Worm (Caenorhabditis elegans) whole organism, L1 larva: Measurements from ENCODE around the gene Y37E11AL.12.

ENCODE experiments used
- C16A3.4 ChIP-seq: fragments of 150-350 bp; optimal IDR thresholded peaks from 2 replicates; lab custom pipeline; 2014; ENCODE audit warnings: missing biosample characterization, missing genetic modification characterization
- C34B4.2 ChIP-seq: sonication (generic microtip); optimal IDR thresholded peaks from 2 replicates; lab custom pipeline; 2017; ENCODE audit warnings: mild to moderate bottlenecking, missing genetic modification characterization, missing compliant biosample characterization
- F16B12.6 ChIP-seq: fragments of 150-350 bp; optimal IDR thresholded peaks from 2 replicates; lab custom pipeline; 2014; ENCODE audit warnings: missing biosample characterization, missing genetic modification characterization
- aha-1 ChIP-seq: fragments of 150-350 bp; optimal IDR thresholded peaks from 2 replicates; lab custom pipeline; 2014; ENCODE audit warnings: missing biosample characterization, missing genetic modification characterization
- alr-1 ChIP-seq: fragments of 200-800 bp; sonication (Bioruptor generic); optimal IDR thresholded peaks from 2 replicates; lab custom pipeline; 2018; ENCODE audit warnings: borderline replicate concordance, mild to moderate bottlenecking, missing genetic modification characterization, missing compliant biosample characterization
- ceh-63 ChIP-seq: fragments of 200-800 bp; sonication (Bioruptor generic); optimal IDR thresholded peaks from 2 replicates; lab custom pipeline; 2018; ENCODE audit warnings: mild to moderate bottlenecking, missing genetic modification characterization, missing compliant biosample characterization
- ceh-8 ChIP-seq: fragments of 200-800 bp; sonication (Bioruptor generic); optimal IDR thresholded peaks from 2 replicates; lab custom pipeline; 2018; ENCODE audit warnings: mild to moderate bottlenecking, missing genetic modification characterization, moderate library complexity, missing compliant biosample characterization
- ceh-88 ChIP-seq: fragments of 200-800 bp; sonication (Bioruptor generic); IDR thresholded peaks from 2 replicates; pipeline ENCODE4 v1.3.6; 2022; ENCODE audit warnings: missing genetic modification characterization, missing compliant biosample characterization
- ces-1 ChIP-seq: fragments of 150-350 bp; optimal IDR thresholded peaks from 2 replicates; lab custom pipeline; 2014; ENCODE audit warnings: missing biosample characterization, missing genetic modification reagents, missing genetic modification characterization
- dsc-1 ChIP-seq: sonication (generic microtip); optimal IDR thresholded peaks from 2 replicates; lab custom pipeline; 2016; ENCODE audit warnings: mild to moderate bottlenecking, missing genetic modification characterization, missing compliant biosample characterization
- egl-13 ChIP-seq: sonication (generic microtip); optimal IDR thresholded peaks from 2 replicates; lab custom pipeline; 2016; ENCODE audit warnings: missing genotype, missing genetic modification reagents, missing genetic modification characterization, missing compliant biosample characterization
- egl-27 ChIP-seq, 2 experiments: fragments of 150-350 bp in 1 of 2; sonication (generic microtip); optimal IDR thresholded peaks; 3 replicates each; lab custom pipeline; 2017 to 2018; ENCODE audit warnings: missing biosample characterization in 2 of 2, missing genetic modification characterization in 2 of 2, missing genetic modification reagents in 2 of 2
- elt-2 ChIP-seq: sonication (generic microtip); optimal IDR thresholded peaks from 2 replicates; lab custom pipeline; 2016; ENCODE audit warnings: missing genetic modification characterization, mild to moderate bottlenecking, inconsistent platforms, missing compliant biosample characterization, missing genetic modification reagents
- fkh-10 ChIP-seq: sonication (generic microtip); optimal IDR thresholded peaks from 2 replicates; lab custom pipeline; 2017; ENCODE audit warnings: missing biosample characterization, missing genetic modification reagents, missing genetic modification characterization
- fkh-4 ChIP-seq: sonication (generic microtip); optimal IDR thresholded peaks from 2 replicates; lab custom pipeline; 2016; ENCODE audit warnings: missing compliant biosample characterization, missing genetic modification characterization, borderline replicate concordance
- fkh-8 ChIP-seq: sonication (generic microtip); optimal IDR thresholded peaks from 2 replicates; lab custom pipeline; 2016; ENCODE audit warnings: mild to moderate bottlenecking, missing genetic modification characterization, missing compliant biosample characterization
- fos-1 ChIP-seq: fragments of 150-350 bp; optimal IDR thresholded peaks from 2 replicates; lab custom pipeline; 2014; ENCODE audit warnings: missing biosample characterization, missing genetic modification characterization
- hlh-17 ChIP-seq: fragments of 200-800 bp; sonication (Bioruptor generic); optimal IDR thresholded peaks from 2 replicates; lab custom pipeline; 2018; ENCODE audit warnings: missing genetic modification characterization, mild to moderate bottlenecking, missing compliant biosample characterization, moderate library complexity, borderline replicate concordance
- hpl-2 ChIP-seq: fragments of 150-350 bp; optimal IDR thresholded peaks from 2 replicates; lab custom pipeline; 2014; ENCODE audit warnings: missing biosample characterization, missing genetic modification reagents, missing genetic modification characterization
- irx-1 ChIP-seq: sonication (generic microtip); optimal IDR thresholded peaks from 2 replicates; lab custom pipeline; 2016; ENCODE audit warnings: missing genetic modification characterization, missing compliant biosample characterization
- jun-1 ChIP-seq: fragments of 150-350 bp; optimal IDR thresholded peaks from 2 replicates; lab custom pipeline; 2014; ENCODE audit warnings: missing biosample characterization, missing genetic modification reagents, missing genetic modification characterization
- lin-13 ChIP-seq: fragments of 150-350 bp; optimal IDR thresholded peaks from 2 replicates; lab custom pipeline; 2014; ENCODE audit warnings: missing biosample characterization, missing genetic modification reagents, missing genetic modification characterization
- lin-35 ChIP-seq, 2 experiments: fragments of 150-350 bp; optimal IDR thresholded peaks; 2 replicates each; lab custom pipeline; 2014; ENCODE audit warnings: missing biosample characterization in 2 of 2, missing genetic modification characterization in 2 of 2, missing genetic modification reagents in 2 of 2
- lin-39 ChIP-seq: fragments of 150-350 bp; optimal IDR thresholded peaks from 2 replicates; lab custom pipeline; 2014; ENCODE audit warnings: missing biosample characterization, missing genetic modification reagents, missing genetic modification characterization
- lir-3 ChIP-seq: sonication (generic microtip); optimal IDR thresholded peaks from 2 replicates; lab custom pipeline; 2016; ENCODE audit warnings: mild to moderate bottlenecking, missing genetic modification characterization, moderate library complexity, missing compliant biosample characterization; ENCODE audit not compliant: poor library complexity
- lsy-2 ChIP-seq, 2 experiments: fragments of 150-350 bp; optimal IDR thresholded peaks; 2 replicates each; lab custom pipeline; 2014; ENCODE audit warnings: missing biosample characterization in 2 of 2, missing genetic modification characterization in 2 of 2
- mdl-1 ChIP-seq, 2 experiments: fragments of 150-350 bp; optimal IDR thresholded peaks; 2 replicates each; lab custom pipeline; 2014 to 2017; ENCODE audit warnings: missing biosample characterization in 2 of 2, missing genetic modification characterization in 2 of 2, inconsistent platforms in 1 of 2
- mef-2 ChIP-seq: fragments of 150-350 bp; optimal IDR thresholded peaks from 2 replicates; lab custom pipeline; 2014; ENCODE audit warnings: missing biosample characterization, missing genetic modification characterization
- nhr-11 ChIP-seq: fragments of 150-350 bp; optimal IDR thresholded peaks from 2 replicates; lab custom pipeline; 2014; ENCODE audit warnings: missing biosample characterization, missing genetic modification characterization
- nhr-12 ChIP-seq: sonication (generic microtip); optimal IDR thresholded peaks from 2 replicates; lab custom pipeline; 2017; ENCODE audit warnings: missing biosample characterization, missing genetic modification characterization
- nhr-19 ChIP-seq: fragments of 200-800 bp; sonication (Bioruptor generic); conservative IDR thresholded peaks from 2 replicates; pipeline ENCODE4 v1.3.6; 2022; ENCODE audit warnings: missing genetic modification characterization, missing compliant biosample characterization
- nhr-237 ChIP-seq: fragments of 150-350 bp; optimal IDR thresholded peaks from 2 replicates; lab custom pipeline; 2014; ENCODE audit warnings: missing biosample characterization, missing genetic modification characterization
- nhr-28 ChIP-seq: fragments of 150-350 bp; optimal IDR thresholded peaks from 2 replicates; lab custom pipeline; 2014; ENCODE audit warnings: missing biosample characterization, missing genetic modification characterization
- nhr-47 ChIP-seq: sonication (generic microtip); optimal IDR thresholded peaks from 2 replicates; lab custom pipeline; 2016; ENCODE audit warnings: mild to moderate bottlenecking, missing genetic modification characterization, moderate library complexity, missing compliant biosample characterization
- nhr-71 ChIP-seq: sonication (generic microtip); optimal IDR thresholded peaks from 2 replicates; lab custom pipeline; 2016; ENCODE audit warnings: mild to moderate bottlenecking, missing genetic modification characterization, moderate library complexity, missing compliant biosample characterization
- nhr-77 ChIP-seq: fragments of 150-350 bp; optimal IDR thresholded peaks from 2 replicates; lab custom pipeline; 2014; ENCODE audit warnings: missing biosample characterization, missing genetic modification characterization
- nhr-85 ChIP-seq: sonication (generic microtip); peaks from one replicate; lab custom pipeline; 2016; ENCODE audit warnings: missing genetic modification characterization, inconsistent platforms, missing compliant biosample characterization
- pag-3 ChIP-seq: sonication (generic microtip); optimal IDR thresholded peaks from 2 replicates; lab custom pipeline; 2017; ENCODE audit warnings: missing genetic modification characterization, mild to moderate bottlenecking, missing compliant biosample characterization, antibody characterized with exemption, borderline replicate concordance; ENCODE audit not compliant: insufficient read depth
- pax-3 ChIP-seq: fragments of 200-800 bp; sonication (Bioruptor generic); optimal IDR thresholded peaks from 2 replicates; lab custom pipeline; 2018; ENCODE audit warnings: mild to moderate bottlenecking, missing genetic modification characterization, moderate library complexity, missing compliant biosample characterization
- pqm-1 ChIP-seq: sonication (generic microtip); optimal IDR thresholded peaks from 3 replicates; lab custom pipeline; 2017; ENCODE audit warnings: missing biosample characterization, missing genetic modification characterization
- rnt-1 ChIP-seq: sonication (generic microtip); optimal IDR thresholded peaks from 2 replicates; lab custom pipeline; 2016; ENCODE audit warnings: mild to moderate bottlenecking, missing genetic modification characterization, moderate library complexity, missing compliant biosample characterization
- skn-1 ChIP-seq: fragments of 150-350 bp; optimal IDR thresholded peaks from 2 replicates; lab custom pipeline; 2014; ENCODE audit warnings: missing biosample characterization, missing genetic modification characterization
- sox-4 ChIP-seq: sonication (generic microtip); optimal IDR thresholded peaks from 2 replicates; lab custom pipeline; 2016; ENCODE audit warnings: missing genetic modification characterization, missing compliant biosample characterization
- sptf-1 ChIP-seq: fragments of 150-350 bp; optimal IDR thresholded peaks from 2 replicates; lab custom pipeline; 2014; ENCODE audit warnings: missing biosample characterization, missing genetic modification characterization
- sup-37 ChIP-seq: fragments of 200-800 bp; sonication (Bioruptor generic); optimal IDR thresholded peaks from 2 replicates; lab custom pipeline; 2018; ENCODE audit warnings: mild to moderate bottlenecking, missing genetic modification characterization, missing compliant biosample characterization
- swsn-7 ChIP-seq: sonication (generic microtip); optimal IDR thresholded peaks from 2 replicates; lab custom pipeline; 2016; ENCODE audit warnings: missing genetic modification characterization, missing compliant biosample characterization
- tbx-2 ChIP-seq: sonication (generic microtip); optimal IDR thresholded peaks from 2 replicates; lab custom pipeline; 2016; ENCODE audit warnings: missing genetic modification characterization, missing compliant biosample characterization
- tlp-1 ChIP-seq: fragments of 150-350 bp; optimal IDR thresholded peaks from 2 replicates; lab custom pipeline; 2014; ENCODE audit warnings: missing biosample characterization, missing genetic modification characterization
- unc-130 ChIP-seq: fragments of 150-350 bp; optimal IDR thresholded peaks from 2 replicates; lab custom pipeline; 2017; ENCODE audit warnings: missing biosample characterization, missing genetic modification characterization, inconsistent platforms
- unc-30 ChIP-seq: sonication (generic microtip); optimal IDR thresholded peaks from 2 replicates; lab custom pipeline; 2017; ENCODE audit warnings: missing biosample characterization, missing genetic modification characterization
- unc-62 ChIP-seq: fragments of 150-350 bp; optimal IDR thresholded peaks from 2 replicates; lab custom pipeline; 2014; ENCODE audit warnings: missing biosample characterization, missing genetic modification reagents, missing genetic modification characterization
- xbp-1 ChIP-seq: sonication (generic microtip); optimal IDR thresholded peaks from 2 replicates; lab custom pipeline; 2016; ENCODE audit warnings: missing genetic modification characterization, missing compliant biosample characterization
- zip-4 ChIP-seq: fragments of 200-800 bp; sonication (Bioruptor generic); optimal IDR thresholded peaks from 2 replicates; lab custom pipeline; 2018; ENCODE audit warnings: mild to moderate bottlenecking, missing genetic modification characterization, moderate library complexity, missing compliant biosample characterization

The Y37E11AL.12 gene

DNA sequence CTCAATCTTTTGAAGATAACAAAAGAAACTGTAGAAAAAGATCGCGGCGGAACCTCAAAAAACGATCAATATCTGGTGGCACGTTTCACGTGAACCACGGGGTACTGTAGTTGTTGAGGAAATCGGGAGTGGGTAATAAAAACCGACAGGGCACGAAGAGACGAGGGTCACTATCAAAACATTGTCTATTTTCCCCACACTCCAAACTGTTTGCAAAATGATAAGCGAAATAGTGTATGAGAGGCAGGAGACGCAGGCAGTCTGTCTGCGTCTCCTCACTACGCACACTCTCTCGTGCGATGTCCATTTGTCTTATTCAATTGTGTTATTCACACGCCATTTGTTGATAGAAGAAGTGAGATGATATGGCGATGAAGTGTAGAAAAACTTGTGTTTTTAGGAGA lies 48.4 kb downstream of the Y37E11AL.12 start (continued):
- no peak for TF ChIP-seq pag-3 (tag; lab: Kevin White, UChicago)
- peak in 1 of 2 experiments; percentile 91 for TF ChIP-seq mdl-1 (tag; optimal IDR thresholded peaks at IDR 0.05; lab: Kevin White, UChicago)
- TF ChIP-seq tbx-2, result peak; percentile 81
- no peak for TF ChIP-seq lir-3 (tag; lab: Kevin White, UChicago)
- no peak for TF ChIP-seq sox-4 (tag; lab: Kevin White, UChicago)
- no peak for TF ChIP-seq nhr-28 (tag; lab: Kevin White, UChicago)
- TF ChIP-seq lsy-2 (tag; optimal IDR thresholded peaks at IDR 0.05; lab: Kevin White, UChicago), result peak; percentile 65 to 94
- no peak for TF ChIP-seq sptf-1 (tag; lab: Kevin White, UChicago)
- no peak for TF ChIP-seq aha-1 (tag; lab: Kevin White, UChicago)
- TF ChIP-seq nhr-85 (tag; lab: Kevin White, UChicago), result peak; percentile 99
- peak; percentile 78 for TF ChIP-seq elt-2
- no peak for TF ChIP-seq pqm-1
- TF ChIP-seq lin-39 (tag; lab: Kevin White, UChicago), result peak; percentile 49
- no peak for TF ChIP-seq C34B4.2 (tag; lab: Kevin White, UChicago)
- TF ChIP-seq zip-4 (GFP tag; lab: Kevin White, UChicago), result no peak
- TF ChIP-seq nhr-77, result no peak
- peak; percentile 79 for TF ChIP-seq unc-130 (tag; lab: Kevin White, UChicago)
- peak; percentile 7 for TF ChIP-seq lin-13 (GFP tag; lab: Kevin White, UChicago)
- TF ChIP-seq dsc-1 (tag; lab: Kevin White, UChicago), result no peak
- no peak for TF ChIP-seq pax-3
- no peak for TF ChIP-seq unc-30 (tag; lab: Kevin White, UChicago)
- TF ChIP-seq nhr-237 (tag; lab: Kevin White, UChicago), result no peak
- no peak for TF ChIP-seq fkh-8 (tag; lab: Kevin White, UChicago)
- TF ChIP-seq nhr-11 (tag; lab: Kevin White, UChicago), result no peak
- no peak for TF ChIP-seq fkh-4 (tag; lab: Kevin White, UChicago)
- TF ChIP-seq skn-1 (tag; lab: Kevin White, UChicago), result no peak
- TF ChIP-seq fkh-10 (GFP tag; lab: Kevin White, UChicago), result no peak
- TF ChIP-seq ceh-63, result no peak
- TF ChIP-seq sup-37, result no peak
- no peak for TF ChIP-seq fos-1 (tag; lab: Kevin White, UChicago)
- TF ChIP-seq xbp-1, result peak; percentile 14
- TF ChIP-seq alr-1 (tag; lab: Kevin White, UChicago), result no peak
- no peak for TF ChIP-seq ces-1
- peak; percentile 3 for TF ChIP-seq jun-1 (tag; lab: Kevin White, UChicago)
- TF ChIP-seq nhr-47 (tag; lab: Kevin White, UChicago), result peak; percentile 68
- no peak for TF ChIP-seq unc-62 (GFP tag; lab: Kevin White, UChicago)
- TF ChIP-seq egl-13 (tag; lab: Kevin White, UChicago), result no peak
- TF ChIP-seq nhr-19 (GFP tag; lab: Robert Waterston, UW), result peak; percentile 95
- no peak for TF ChIP-seq F16B12.6 (tag; lab: Kevin White, UChicago)
- TF ChIP-seq hpl-2, result no peak
- no peak for TF ChIP-seq ceh-8 (GFP tag; lab: Kevin White, UChicago)
- peak; percentile 50 for TF ChIP-seq irx-1 (tag; lab: Kevin White, UChicago)
- no peak for TF ChIP-seq nhr-12 (tag; lab: Kevin White, UChicago)
- peak; percentile 7 to 77 for TF ChIP-seq lin-35 (GFP tag; optimal IDR thresholded peaks at IDR 0.05; lab: Kevin White, UChicago)
- no peak for TF ChIP-seq mef-2 (tag; lab: Kevin White, UChicago)
- no peak for TF ChIP-seq egl-27 (tag; optimal IDR thresholded peaks at IDR 0.05; lab: Kevin White, UChicago)
- TF ChIP-seq nhr-71 (tag; lab: Kevin White, UChicago), result peak; percentile 91
- TF ChIP-seq tlp-1 (tag; lab: Kevin White, UChicago), result no peak
- TF ChIP-seq rnt-1 (tag; lab: Kevin White, UChicago), result peak; percentile 54
- TF ChIP-seq ceh-88 (GFP tag; lab: Robert Waterston, UW), result no peak
- no peak for TF ChIP-seq hlh-17
- TF ChIP-seq C16A3.4, result peak; percentile 52
- TF ChIP-seq swsn-7, result peak; percentile 28
